Worm (Caenorhabditis elegans): ENCODE results near the gene dmsr-1.

DNA sequence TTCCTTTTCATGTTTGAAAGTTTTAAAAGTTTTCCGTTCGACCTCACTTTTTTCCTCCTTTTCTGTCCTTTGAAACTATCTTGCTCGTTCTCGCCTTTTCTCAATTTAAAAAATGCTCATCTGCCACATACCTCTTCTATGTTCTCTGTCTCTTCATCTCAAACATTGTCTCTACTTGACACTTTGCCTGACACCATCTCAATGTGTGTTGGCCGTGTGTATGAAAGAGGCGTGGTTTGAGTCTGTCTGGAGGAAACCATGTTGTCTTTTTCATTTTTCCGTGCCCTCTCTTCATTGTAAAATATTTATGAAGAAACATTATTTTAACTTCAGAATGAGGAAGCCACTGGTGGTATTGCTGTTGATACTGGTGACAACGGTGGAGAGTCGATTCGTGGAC lies 31.3 kb upstream of the dmsr-1 start, which contains the start of gene K03B8.6:
- TF ChIP-seq ama-1 (optimal IDR thresholded peaks at IDR 0.05): no peak
- TF ChIP-seq flt-1 (GFP tag; IDR thresholded peaks at IDR 0.05): no peak
- TF ChIP-seq F13C5.2 (tag; optimal IDR thresholded peaks at IDR 0.05): no peak
- no peak for TF ChIP-seq hnd-1 (tag; optimal IDR thresholded peaks at IDR 0.05)
- TF ChIP-seq ets-7 (tag; optimal IDR thresholded peaks at IDR 0.05): no peak
- TF ChIP-seq B0310.2 (tag; optimal IDR thresholded peaks at IDR 0.05): no peak
- no peak for TF ChIP-seq scrt-1 (GFP tag; IDR thresholded peaks at IDR 0.05)
- TF ChIP-seq sea-1 (GFP tag; conservative IDR thresholded peaks at IDR 0.05): no peak
- TF ChIP-seq hmg-4 (GFP tag; optimal IDR thresholded peaks at IDR 0.05): no peak
- no peak for TF ChIP-seq hmbx-1 (tag; optimal IDR thresholded peaks at IDR 0.05)
- TF ChIP-seq tbx-37 (GFP tag; conservative IDR thresholded peaks at IDR 0.05): no peak
- no peak for TF ChIP-seq ceh-13 (GFP tag; optimal IDR thresholded peaks at IDR 0.05)
